Fruit fly (Drosophila melanogaster) whole organism, pupa: ENCODE measurements around the gene CanB.

ENCODE experiments used
- CG10348 ChIP-seq: fragments of 200-800 bp; sonication (Bioruptor generic); IDR thresholded peaks from 2 replicates; pipeline ENCODE4 v1.3.6; 2022; ENCODE audit warnings: missing biosample characterization, missing genetic modification characterization
- CG12605 ChIP-seq: fragments of 200-800 bp; sonication (Bioruptor generic); IDR thresholded peaks from 2 replicates; pipeline ENCODE4 v1.3.6; 2022; ENCODE audit warnings: missing biosample characterization, missing genetic modification characterization
- CG13204 ChIP-seq: fragments of 200-800 bp; sonication (Bioruptor generic); optimal IDR thresholded peaks from 2 replicates; lab custom pipeline; 2018; ENCODE audit warnings: missing biosample characterization, mild to moderate bottlenecking, missing genetic modification characterization, moderate library complexity
- CG14655 ChIP-seq: fragments of 200-800 bp; sonication (Bioruptor generic); optimal IDR thresholded peaks from 3 replicates; lab custom pipeline; 2017; ENCODE audit warnings: mild to moderate bottlenecking, missing biosample characterization, missing genetic modification reagents, missing genetic modification characterization
- CG15710 ChIP-seq: fragments of 200-800 bp; sonication (Bioruptor generic); optimal IDR thresholded peaks from 2 replicates; lab custom pipeline; 2018; ENCODE audit warnings: missing biosample characterization, mild to moderate bottlenecking, missing genetic modification characterization, moderate library complexity
- CG17806 ChIP-seq: fragments of 200-800 bp; sonication (Bioruptor generic); optimal IDR thresholded peaks from 2 replicates; lab custom pipeline; 2018; ENCODE audit warnings: missing biosample characterization, mild to moderate bottlenecking, missing genetic modification characterization, moderate library complexity
- CG32121 ChIP-seq: fragments of 200-800 bp; sonication (Bioruptor generic); IDR thresholded peaks from 2 replicates; pipeline ENCODE4 v1.3.6; 2022; ENCODE audit warnings: missing biosample characterization, missing genetic modification characterization
- CG34367 ChIP-seq: fragments of 200-800 bp; sonication (Bioruptor generic); optimal IDR thresholded peaks from 2 replicates; lab custom pipeline; 2018; ENCODE audit warnings: missing biosample characterization, mild to moderate bottlenecking, missing genetic modification characterization
- CG4496 ChIP-seq: fragments of 200-800 bp; sonication (Bioruptor generic); IDR thresholded peaks from 3 replicates; pipeline ENCODE4 v1.3.6; 2022; ENCODE audit warnings: missing biosample characterization, missing genetic modification characterization
- CG8159 ChIP-seq: fragments of 200-800 bp; sonication (Bioruptor generic); optimal IDR thresholded peaks from 3 replicates; lab custom pipeline; 2018; ENCODE audit warnings: missing biosample characterization, mild to moderate bottlenecking, missing genetic modification characterization, moderate library complexity
- CG8301 ChIP-seq: fragments of 200-800 bp; sonication (Bioruptor generic); optimal IDR thresholded peaks from 2 replicates; lab custom pipeline; 2018; ENCODE audit warnings: missing biosample characterization, mild to moderate bottlenecking, missing genetic modification characterization
- CG9948 ChIP-seq: fragments of 200-800 bp; sonication (Bioruptor generic); optimal IDR thresholded peaks from 2 replicates; lab custom pipeline; 2018; ENCODE audit warnings: missing biosample characterization, mild to moderate bottlenecking, missing genetic modification characterization, moderate library complexity
- D1 ChIP-seq: fragments of 200-800 bp; sonication (Bioruptor generic); optimal IDR thresholded peaks from 2 replicates; lab custom pipeline; 2018; ENCODE audit warnings: missing biosample characterization, mild to moderate bottlenecking, missing genetic modification characterization, moderate library complexity
- EcR ChIP-seq: fragments of 200-800 bp; sonication (Bioruptor generic); optimal IDR thresholded peaks from 3 replicates; lab custom pipeline; 2019; ENCODE audit warnings: missing biosample characterization, missing genetic modification characterization, mild to moderate bottlenecking, moderate library complexity, missing genetic modification reagents
- Ets98B ChIP-seq: fragments of 200-800 bp; sonication (Bioruptor generic); IDR thresholded peaks from 2 replicates; pipeline ENCODE4 v1.3.6; 2022; ENCODE audit warnings: missing biosample characterization, missing genetic modification characterization
- Pif1A ChIP-seq: fragments of 200-800 bp; sonication (Bioruptor generic); optimal IDR thresholded peaks from 3 replicates; lab custom pipeline; 2016; ENCODE audit warnings: missing biosample characterization, missing genetic modification characterization
- Pif1B ChIP-seq: fragments of 200-800 bp; sonication (Bioruptor generic); optimal IDR thresholded peaks from 3 replicates; lab custom pipeline; 2016; ENCODE audit warnings: missing biosample characterization, missing genetic modification characterization
- Snoo ChIP-seq: fragments of 200-800 bp; sonication (Bioruptor generic); optimal IDR thresholded peaks from 3 replicates; lab custom pipeline; 2017; ENCODE audit warnings: missing biosample characterization, mild to moderate bottlenecking, missing genetic modification characterization, inconsistent platforms
- fd96Ca ChIP-seq: fragments of 200-800 bp; sonication (Bioruptor generic); IDR thresholded peaks from 3 replicates; pipeline ENCODE4 v1.3.6; 2022; ENCODE audit warnings: missing biosample characterization, missing genetic modification characterization
- gl ChIP-seq: fragments of 200-800 bp; sonication (Bioruptor generic); optimal IDR thresholded peaks from 2 replicates; lab custom pipeline; 2018; ENCODE audit warnings: missing biosample characterization, mild to moderate bottlenecking, missing genetic modification characterization
- rn ChIP-seq: fragments of 200-800 bp; sonication (Bioruptor generic); IDR thresholded peaks from 2 replicates; pipeline ENCODE4 v1.3.6; 2022; ENCODE audit warnings: missing biosample characterization, missing genetic modification characterization

Gene CanB

DNA sequence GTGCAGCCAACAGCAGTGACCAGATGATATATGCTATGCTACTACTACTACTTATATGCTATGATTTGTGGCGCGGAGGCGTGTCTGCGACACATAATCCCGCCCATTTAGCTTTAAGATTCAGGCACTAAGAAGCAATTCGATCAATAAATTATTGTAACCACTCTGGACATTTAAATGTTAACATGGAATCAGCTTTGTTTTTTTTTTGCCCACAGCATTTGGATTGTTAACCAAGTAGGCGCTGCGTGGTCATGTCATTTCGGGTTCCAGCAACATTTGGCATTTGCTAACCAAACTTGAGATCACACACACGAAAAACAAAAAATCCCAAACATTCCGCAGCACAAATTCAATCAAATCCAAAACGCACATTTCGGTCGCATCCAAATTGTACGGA, 19.3 kb upstream of the CanB start, which contains the start of gene CG4198:
TSS of gene CG4198 (plus strand) at position 301 of the 400 bp plus-strand sequence.
- TF ChIP-seq CG34367 (tag; lab: Kevin White, UChicago) (no peak), rn (GFP tag; lab: Robert Waterston, UW) (no peak), fd96Ca (GFP tag; lab: Robert Waterston, UW) (no peak), CG12605 (GFP tag; lab: Robert Waterston, UW) (no peak), CG32121 (GFP tag; lab: Robert Waterston, UW) (no peak), CG17806 (tag; lab: Kevin White, UChicago) (no peak), Snoo (tag; lab: Kevin White, UChicago) (no peak), CG8301 (tag; lab: Kevin White, UChicago) (no peak), CG13204 (GFP tag; lab: Kevin White, UChicago) (no peak)

DNA sequence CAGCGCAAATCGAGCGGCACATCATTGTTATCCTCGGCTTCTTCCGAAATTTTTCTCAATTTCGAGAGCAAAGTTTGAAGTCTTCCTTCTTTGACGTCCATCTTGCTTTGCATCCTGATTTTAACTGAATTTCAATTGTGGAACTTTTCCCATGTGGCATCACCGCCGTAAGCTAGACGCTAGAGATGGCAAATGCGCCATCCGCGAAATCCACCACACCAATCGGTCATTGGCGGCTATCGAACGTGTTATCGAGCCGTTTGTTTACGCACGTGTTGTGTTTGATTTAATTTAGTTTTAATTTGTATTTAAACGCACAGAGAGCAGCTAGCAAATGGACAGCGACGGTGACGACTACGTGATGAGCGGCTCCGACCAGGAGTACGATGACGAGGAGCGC, 15.1 kb upstream of the CanB start, which contains the start of the genes CG15930 and Sas10:
TSS of gene CG15930 (minus strand) at position 126 of the 400 bp plus-strand sequence.
TSS of gene Sas10 (plus strand) at position 240 of the 400 bp plus-strand sequence.
- no peak for TF ChIP-seq Pif1A (GFP tag; lab: Kevin White, UChicago)
- TF ChIP-seq CG14655 (GFP tag; lab: Kevin White, UChicago), result no peak
- no peak for TF ChIP-seq rn (GFP tag; lab: Robert Waterston, UW)
- no peak for TF ChIP-seq CG13204 (GFP tag; lab: Kevin White, UChicago)
- TF ChIP-seq EcR, result no peak
- no peak for TF ChIP-seq CG12605 (GFP tag; lab: Robert Waterston, UW)
- TF ChIP-seq CG8301 (tag; lab: Kevin White, UChicago), result no peak
- no peak for TF ChIP-seq CG34367 (tag; lab: Kevin White, UChicago)
- TF ChIP-seq fd96Ca (GFP tag; lab: Robert Waterston, UW), result no peak
- TF ChIP-seq CG17806 (tag; lab: Kevin White, UChicago), result no peak
- TF ChIP-seq CG32121 (GFP tag; lab: Robert Waterston, UW), result no peak
- no peak for TF ChIP-seq CG15710 (tag; lab: Kevin White, UChicago)
- no peak for TF ChIP-seq CG10348 (GFP tag; lab: Robert Waterston, UW)
- TF ChIP-seq gl, result no peak
- TF ChIP-seq CG8159 (tag; lab: Kevin White, UChicago), result no peak
- no peak for TF ChIP-seq CG9948 (tag; lab: Kevin White, UChicago)
- TF ChIP-seq Pif1B (GFP tag; lab: Kevin White, UChicago), result no peak
- no peak for TF ChIP-seq Ets98B
- TF ChIP-seq, all 21 proteins: peak for 0

DNA sequence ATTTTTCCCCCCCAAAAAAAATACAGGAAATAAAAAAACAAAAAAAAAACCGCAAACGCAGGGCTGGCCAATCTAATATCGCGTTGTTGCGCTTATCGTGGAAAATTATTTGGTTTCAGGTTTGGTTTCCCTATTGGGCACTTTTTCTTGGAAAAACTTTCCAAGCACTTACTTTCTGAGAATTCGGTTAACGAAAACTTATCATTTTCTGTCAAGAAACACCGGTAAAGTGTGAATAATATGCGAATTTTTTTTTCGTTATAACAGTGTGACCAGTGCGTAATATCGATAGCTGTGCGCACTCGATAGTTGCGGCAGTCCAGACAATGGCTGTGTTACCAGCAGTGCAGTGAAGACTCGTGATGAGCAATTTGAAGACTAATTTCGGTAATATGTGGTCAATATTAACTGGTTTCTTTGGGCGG, 9.8 kb upstream of the CanB start, which contains the start of gene Rnp4F:
TSS of gene Rnp4F (minus strand) at position 238 of the 425 bp plus-strand sequence.
- no peak for TF ChIP-seq CG13204 (GFP tag; lab: Kevin White, UChicago)
- no peak for TF ChIP-seq rn (GFP tag; lab: Robert Waterston, UW)
- TF ChIP-seq Ets98B, result peak; percentile 60
- TF ChIP-seq CG32121 (GFP tag; lab: Robert Waterston, UW), result peak; percentile 63
- TF ChIP-seq gl, result peak; percentile 47
- peak; percentile 58 for TF ChIP-seq CG34367 (tag; lab: Kevin White, UChicago)
- TF ChIP-seq Pif1B (GFP tag; lab: Kevin White, UChicago), result no peak
- TF ChIP-seq D1, result no peak
- TF ChIP-seq fd96Ca (GFP tag; lab: Robert Waterston, UW), result peak; percentile 79
- peak; percentile 84; the same call in 2 of the 3 replicates for TF ChIP-seq CG4496
- no peak for TF ChIP-seq CG10348 (GFP tag; lab: Robert Waterston, UW)
- no peak for TF ChIP-seq CG14655 (GFP tag; lab: Kevin White, UChicago)
- peak; percentile 54 for TF ChIP-seq CG12605 (GFP tag; lab: Robert Waterston, UW)
- TF ChIP-seq CG9948 (tag; lab: Kevin White, UChicago), result peak; percentile 51
- TF ChIP-seq CG17806 (tag; lab: Kevin White, UChicago), result peak; percentile 50
- peak; percentile 72 for TF ChIP-seq Snoo (tag; lab: Kevin White, UChicago)
- peak; percentile 72 for TF ChIP-seq CG15710 (tag; lab: Kevin White, UChicago)
- TF ChIP-seq EcR, result no peak
- TF ChIP-seq Pif1A (GFP tag; lab: Kevin White, UChicago), result no peak
- TF ChIP-seq CG8301 (tag; lab: Kevin White, UChicago), result no peak
- TF ChIP-seq CG8159 (tag; lab: Kevin White, UChicago), result peak; percentile 54

- TF ChIP-seq CG8159 (tag; lab: Kevin White, UChicago), result no peak
- no peak for TF ChIP-seq fd96Ca (GFP tag; lab: Robert Waterston, UW)
- no peak for TF ChIP-seq CG32121 (GFP tag; lab: Robert Waterston, UW)
- no peak for TF ChIP-seq Pif1B (GFP tag; lab: Kevin White, UChicago)
- TF ChIP-seq CG14655 (GFP tag; lab: Kevin White, UChicago), result no peak
Measured at dm6 chrX:5323636-5324035, 8.7 kb upstream of the CanB start, which contains the start of gene Mcm3. TSS of gene Mcm3 (plus strand) at chrX:5323855.

- TF ChIP-seq CG32121 (GFP tag; lab: Robert Waterston, UW) (peak; percentile 40; the same call in 1 of the 2 replicates), CG34367 (tag; lab: Kevin White, UChicago) (no peak), CG17806 (tag; lab: Kevin White, UChicago) (no peak), CG4496 (peak; percentile 54; the same call in 1 of the 3 replicates), Snoo (tag; lab: Kevin White, UChicago) (peak; percentile 19), CG8301 (tag; lab: Kevin White, UChicago) (peak; percentile 14), Ets98B (peak; percentile 2; the same call in 1 of the 2 replicates), fd96Ca (GFP tag; lab: Robert Waterston, UW) (peak; percentile 53; the same call in 1 of the 3 replicates), CG8159 (tag; lab: Kevin White, UChicago) (peak; percentile 33), rn (GFP tag; lab: Robert Waterston, UW) (no peak), Pif1B (GFP tag; lab: Kevin White, UChicago) (no peak)
Measured at dm6 chrX:5329266-5329898, 2.9 kb upstream of the CanB start, which contains the start of the genes CG3309 and XRCC1. TSS of gene CG3309 (minus strand) at chrX:5329347. TSS of gene XRCC1 (plus strand) at chrX:5329876.
